Worm (Caenorhabditis elegans) whole organism, L4 larva: ENCODE measurements around the gene W06B4.2.

Source experiments
- F10B5.3 ChIP-seq: sonication (generic microtip); optimal IDR thresholded peaks from 2 replicates; lab custom pipeline; 2016; ENCODE audit warnings: mild to moderate bottlenecking, missing genetic modification characterization, missing compliant biosample characterization
- F44E2.7 ChIP-seq: fragments of 200-800 bp; sonication (Bioruptor generic); IDR thresholded peaks from 2 replicates; pipeline ENCODE4 v2.1.2; 2022; ENCODE audit warnings: missing genetic modification characterization, missing compliant biosample characterization
- R02D3.7 ChIP-seq: fragments of 150-350 bp; sonication (generic microtip); optimal IDR thresholded peaks from 3 replicates; lab custom pipeline; 2014; ENCODE audit warnings: missing biosample characterization, missing genetic modification characterization
- Y48G9A.11 ChIP-seq: fragments of 200-800 bp; sonication (Bioruptor generic); IDR thresholded peaks from 2 replicates; pipeline ENCODE4 v1.3.6; 2022; ENCODE audit warnings: missing genetic modification reagents, missing genetic modification characterization, missing compliant biosample characterization
- Y5F2A.4 ChIP-seq: fragments of 200-800 bp; sonication (Bioruptor generic); optimal IDR thresholded peaks from 2 replicates; lab custom pipeline; 2018; ENCODE audit warnings: mild to moderate bottlenecking, missing genetic modification characterization, missing compliant biosample characterization
- ZK546.5 ChIP-seq, 2 experiments: sonication (generic microtip); optimal IDR thresholded peaks; 2 replicates each; lab custom pipeline; 2017; ENCODE audit warnings: missing biosample characterization in 2 of 2, missing genetic modification characterization in 2 of 2
- aha-1 ChIP-seq: fragments of 150-350 bp; peaks from one replicate; lab custom pipeline; 2014; ENCODE audit warnings: missing biosample characterization, missing genetic modification characterization
- attf-4 ChIP-seq: sonication (generic microtip); optimal IDR thresholded peaks from 3 replicates; lab custom pipeline; 2017; ENCODE audit warnings: missing biosample characterization, missing genetic modification characterization
- ceh-20 ChIP-seq: fragments of 200-800 bp; sonication (Bioruptor generic); IDR thresholded peaks from 2 replicates; pipeline ENCODE4 v1.3.6; 2022; ENCODE audit warnings: missing genetic modification reagents, missing genetic modification characterization, missing compliant biosample characterization
- ceh-62 ChIP-seq: sonication (generic microtip); optimal IDR thresholded peaks from 2 replicates; lab custom pipeline; 2017; ENCODE audit warnings: missing biosample characterization, missing genetic modification characterization
- ceh-82 ChIP-seq: sonication (generic microtip); optimal IDR thresholded peaks from 2 replicates; lab custom pipeline; 2017; ENCODE audit warnings: missing biosample characterization, missing genetic modification characterization
- cey-2 ChIP-seq: sonication (generic microtip); optimal IDR thresholded peaks from 3 replicates; lab custom pipeline; 2017; ENCODE audit warnings: missing genetic modification characterization, mild to moderate bottlenecking, missing compliant biosample characterization, antibody characterized with exemption, borderline replicate concordance; ENCODE audit not compliant: insufficient read depth
- ctbp-1 ChIP-seq: fragments of 200-800 bp; sonication (Bioruptor generic); IDR thresholded peaks from 2 replicates; pipeline ENCODE4 v1.3.6; 2022; ENCODE audit warnings: missing genetic modification reagents, missing genetic modification characterization, missing compliant biosample characterization
- daf-16 ChIP-seq, 3 experiments: sonication (generic microtip); optimal IDR thresholded peaks; 2 replicates each; lab custom pipeline; 2016 to 2017; ENCODE audit warnings: missing genetic modification characterization in 3 of 3, missing genetic modification reagents in 3 of 3, mild to moderate bottlenecking in 2 of 3, missing compliant biosample characterization in 2 of 3, missing biosample characterization in 1 of 3, moderate library complexity in 1 of 3
- daf-8 ChIP-seq: fragments of 200-800 bp; sonication (Bioruptor generic); IDR thresholded peaks from 2 replicates; pipeline ENCODE4 v1.3.6; 2022; ENCODE audit warnings: missing genetic modification characterization, missing compliant biosample characterization
- dmd-8 ChIP-seq: fragments of 200-800 bp; sonication (Bioruptor generic); IDR thresholded peaks from 2 replicates; pipeline ENCODE4 v1.3.6; 2022; ENCODE audit warnings: missing genetic modification characterization, missing compliant biosample characterization
- dmd-9 ChIP-seq: fragments of 200-800 bp; sonication (Bioruptor generic); IDR thresholded peaks from 2 replicates; pipeline ENCODE4 v1.3.6; 2022; ENCODE audit warnings: missing genetic modification reagents, missing genetic modification characterization, missing compliant biosample characterization
- duxl-1 ChIP-seq: sonication (generic microtip); optimal IDR thresholded peaks from 2 replicates; lab custom pipeline; 2016; ENCODE audit warnings: mild to moderate bottlenecking, missing genetic modification characterization, moderate library complexity, missing compliant biosample characterization; ENCODE audit not compliant: poor library complexity
- dve-1 ChIP-seq: sonication (generic microtip); optimal IDR thresholded peaks from 2 replicates; lab custom pipeline; 2017; ENCODE audit warnings: antibody characterized with exemption, mild to moderate bottlenecking, missing genetic modification characterization, missing compliant biosample characterization; ENCODE audit not compliant: insufficient read depth
- egl-27 ChIP-seq: sonication (generic microtip); optimal IDR thresholded peaks from 3 replicates; lab custom pipeline; 2017; ENCODE audit warnings: missing biosample characterization, missing genetic modification reagents, missing genetic modification characterization
- hlh-11 ChIP-seq: fragments of 200-800 bp; sonication (Bioruptor generic); optimal IDR thresholded peaks from 2 replicates; lab custom pipeline; 2018; ENCODE audit warnings: mild to moderate bottlenecking, missing genetic modification characterization, missing compliant biosample characterization
- lin-1 ChIP-seq: fragments of 200-800 bp; sonication (Bioruptor generic); IDR thresholded peaks from 2 replicates; pipeline ENCODE4 v1.3.6; 2022; ENCODE audit warnings: missing genetic modification reagents, missing genetic modification characterization, missing compliant biosample characterization
- lin-38 ChIP-seq: fragments of 200-800 bp; sonication (Bioruptor generic); IDR thresholded peaks from 2 replicates; pipeline ENCODE4 v1.3.6; 2022; ENCODE audit warnings: missing genetic modification reagents, missing genetic modification characterization, missing compliant biosample characterization
- lin-39 ChIP-seq: fragments of 150-350 bp; optimal IDR thresholded peaks from 2 replicates; lab custom pipeline; 2014; ENCODE audit warnings: missing biosample characterization, missing genetic modification reagents, missing genetic modification characterization
- lsy-2 ChIP-seq, 2 experiments: fragments of 150-350 bp in 1 of 2; sonication (generic microtip) in 1 of 2; optimal IDR thresholded peaks; 2 replicates each; lab custom pipeline; 2014 to 2017; ENCODE audit warnings: missing biosample characterization in 2 of 2, missing genetic modification characterization in 2 of 2
- mdt-29 ChIP-seq: fragments of 200-800 bp; sonication (Bioruptor generic); IDR thresholded peaks from 2 replicates; pipeline ENCODE4 v1.3.6; 2022; ENCODE audit warnings: missing genetic modification reagents, missing genetic modification characterization, missing compliant biosample characterization
- mxl-2 ChIP-seq: fragments of 200-800 bp; sonication (Bioruptor generic); conservative IDR thresholded peaks from 2 replicates; pipeline ENCODE4 v1.3.6; 2022; ENCODE audit warnings: missing genetic modification reagents, missing genetic modification characterization, missing compliant biosample characterization
- mxl-3 ChIP-seq: fragments of 200-800 bp; sonication (Bioruptor generic); optimal IDR thresholded peaks from 2 replicates; lab custom pipeline; 2018; ENCODE audit warnings: mild to moderate bottlenecking, missing genetic modification characterization, missing compliant biosample characterization
- nhr-111 ChIP-seq: fragments of 200-800 bp; sonication (Bioruptor generic); optimal IDR thresholded peaks from 2 replicates; lab custom pipeline; 2018; ENCODE audit warnings: mild to moderate bottlenecking, missing genetic modification characterization, missing compliant biosample characterization
- nhr-25 ChIP-seq: sonication (generic microtip); optimal IDR thresholded peaks from 2 replicates; lab custom pipeline; 2017; ENCODE audit warnings: missing genetic modification characterization, mild to moderate bottlenecking, missing compliant biosample characterization, antibody characterized with exemption, moderate library complexity, borderline replicate concordance; ENCODE audit not compliant: insufficient read depth
- nhr-28 ChIP-seq: fragments of 150-350 bp; optimal IDR thresholded peaks from 2 replicates; lab custom pipeline; 2014; ENCODE audit warnings: missing biosample characterization, missing genetic modification characterization
- nhr-41 ChIP-seq: fragments of 200-800 bp; sonication (Bioruptor generic); IDR thresholded peaks from 2 replicates; pipeline ENCODE4 v1.3.6; 2022; ENCODE audit warnings: missing genetic modification reagents, missing genetic modification characterization, missing compliant biosample characterization
- nhr-48 ChIP-seq: sonication (generic microtip); optimal IDR thresholded peaks from 2 replicates; lab custom pipeline; 2016; ENCODE audit warnings: mild to moderate bottlenecking, missing genetic modification characterization, missing compliant biosample characterization
- nhr-6 ChIP-seq: fragments of 150-350 bp; optimal IDR thresholded peaks from 2 replicates; lab custom pipeline; 2014; ENCODE audit warnings: missing biosample characterization, missing genetic modification characterization
- nhr-77 ChIP-seq: fragments of 150-350 bp; optimal IDR thresholded peaks from 2 replicates; lab custom pipeline; 2014; ENCODE audit warnings: missing biosample characterization, missing genetic modification characterization
- pha-4 ChIP-seq, 2 experiments: fragments of 150-350 bp in 1 of 2; fragments of 200-800 bp in 1 of 2; sonication (Bioruptor generic) in 1 of 2; IDR thresholded peaks in 1 of 2; optimal IDR thresholded peaks in 1 of 2; 2 replicates each; pipeline versions ENCODE4 v1.3.6 to Lab custom; 2014 to 2022; ENCODE audit warnings: missing genetic modification characterization in 2 of 2, missing genetic modification reagents in 2 of 2, missing biosample characterization in 1 of 2, missing compliant biosample characterization in 1 of 2
- php-3 ChIP-seq: fragments of 200-800 bp; sonication (Bioruptor generic); IDR thresholded peaks from 2 replicates; pipeline ENCODE4 v1.3.6; 2022; ENCODE audit warnings: missing genetic modification reagents, missing genetic modification characterization, missing compliant biosample characterization
- set-16 ChIP-seq: fragments of 200-800 bp; sonication (Bioruptor generic); IDR thresholded peaks from 2 replicates; pipeline ENCODE4 v1.3.6; 2022; ENCODE audit warnings: missing genetic modification reagents, missing genetic modification characterization, missing compliant biosample characterization
- skn-1 ChIP-seq: fragments of 150-350 bp; optimal IDR thresholded peaks from 2 replicates; lab custom pipeline; 2014; ENCODE audit warnings: missing biosample characterization, missing genetic modification characterization
- spr-1 ChIP-seq: sonication (generic microtip); optimal IDR thresholded peaks from 2 replicates; lab custom pipeline; 2016; ENCODE audit warnings: mild to moderate bottlenecking, missing genetic modification characterization, missing compliant biosample characterization
- unc-39 ChIP-seq: sonication (generic microtip); optimal IDR thresholded peaks from 2 replicates; lab custom pipeline; 2017; ENCODE audit warnings: missing biosample characterization, missing genetic modification characterization
- unc-62 ChIP-seq, 3 experiments: fragments of 150-350 bp in 1 of 3; sonication (generic microtip); optimal IDR thresholded peaks in 2 of 3; peaks in 1 of 3; 1 replicate in 1 of 3; 2 replicates in 2 of 3; lab custom pipeline; 2014 to 2017; ENCODE audit warnings: missing biosample characterization in 3 of 3, missing genetic modification characterization in 3 of 3, missing genetic modification reagents in 3 of 3, missing genotype in 1 of 3
- zfp-3 ChIP-seq: fragments of 200-800 bp; sonication (Bioruptor generic); conservative IDR thresholded peaks from 2 replicates; pipeline ENCODE4 v1.3.6; 2022; ENCODE audit warnings: missing genetic modification reagents, missing genetic modification characterization, missing compliant biosample characterization
- zip-2 ChIP-seq: fragments of 150-350 bp; optimal IDR thresholded peaks from 2 replicates; lab custom pipeline; 2014; ENCODE audit warnings: missing biosample characterization, missing genetic modification characterization
- ztf-7 ChIP-seq: fragments of 150-350 bp; optimal IDR thresholded peaks from 2 replicates; lab custom pipeline; 2014; ENCODE audit warnings: missing biosample characterization, missing genetic modification characterization

The W06B4.2 gene

ce11 chrII:4516291-4516690 is 48.3 kb downstream of the W06B4.2 start:
- no peak for TF ChIP-seq egl-27
- TF ChIP-seq mdt-29: no peak
- TF ChIP-seq ceh-82 (tag; lab: Kevin White, UChicago): no peak
- TF ChIP-seq Y5F2A.4 (GFP tag; lab: Kevin White, UChicago): no peak
- no peak for TF ChIP-seq php-3 (GFP tag; lab: Robert Waterston, UW)
- TF ChIP-seq R02D3.7: no peak
- TF ChIP-seq ctbp-1 (GFP tag; lab: Robert Waterston, UW): no peak
- no peak for TF ChIP-seq nhr-25 (tag; lab: Kevin White, UChicago)
- no peak for TF ChIP-seq lin-38 (GFP tag; lab: Robert Waterston, UW)
- no peak for TF ChIP-seq skn-1 (tag; lab: Kevin White, UChicago)
- no peak for TF ChIP-seq dmd-9 (GFP tag; lab: Robert Waterston, UW)
- no peak for TF ChIP-seq dmd-8 (GFP tag; lab: Robert Waterston, UW)
- TF ChIP-seq attf-4 (tag; lab: Kevin White, UChicago): no peak
- no peak for TF ChIP-seq ceh-20 (GFP tag; lab: Robert Waterston, UW)
- no peak for TF ChIP-seq nhr-77 (tag; lab: Kevin White, UChicago)
- TF ChIP-seq nhr-28 (tag; lab: Kevin White, UChicago): no peak
- no peak for TF ChIP-seq pha-4 (GFP tag; IDR thresholded peaks at IDR 0.05; lab: Robert Waterston, UW)
- no peak for TF ChIP-seq pha-4 (tag; optimal IDR thresholded peaks at IDR 0.05; lab: Kevin White, UChicago)
- no peak for TF ChIP-seq nhr-111

DNA sequence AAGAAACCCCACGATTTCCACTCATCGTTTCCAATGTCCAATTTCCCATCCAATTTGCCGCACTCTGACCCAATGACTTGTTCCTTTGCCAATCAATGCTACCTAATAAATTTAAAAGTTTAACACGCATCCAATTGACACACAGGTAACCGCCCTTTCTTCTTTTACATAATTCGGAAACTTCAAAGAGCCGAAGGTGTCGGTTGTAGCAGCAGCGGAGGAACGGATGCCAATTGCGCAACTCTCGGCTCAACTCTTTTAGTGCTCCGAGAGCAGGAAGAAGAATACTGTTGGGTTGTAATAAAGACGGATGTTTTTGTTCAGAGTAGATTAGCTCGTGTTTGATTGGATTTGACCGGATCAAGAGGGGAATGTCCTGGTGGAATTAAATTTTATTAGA is 49.3 kb downstream of the W06B4.2 start:
- TF ChIP-seq unc-62 (GFP tag; optimal IDR thresholded peaks at IDR 0.05 in 1 of 2; lab: Kevin White, UChicago) (peak in 1 of 2 experiments; percentile 11), unc-62 (tag; optimal IDR thresholded peaks at IDR 0.05; lab: Kevin White, UChicago) (no peak), mxl-2 (GFP tag; lab: Robert Waterston, UW) (no peak), aha-1 (peak; percentile 14)

DNA sequence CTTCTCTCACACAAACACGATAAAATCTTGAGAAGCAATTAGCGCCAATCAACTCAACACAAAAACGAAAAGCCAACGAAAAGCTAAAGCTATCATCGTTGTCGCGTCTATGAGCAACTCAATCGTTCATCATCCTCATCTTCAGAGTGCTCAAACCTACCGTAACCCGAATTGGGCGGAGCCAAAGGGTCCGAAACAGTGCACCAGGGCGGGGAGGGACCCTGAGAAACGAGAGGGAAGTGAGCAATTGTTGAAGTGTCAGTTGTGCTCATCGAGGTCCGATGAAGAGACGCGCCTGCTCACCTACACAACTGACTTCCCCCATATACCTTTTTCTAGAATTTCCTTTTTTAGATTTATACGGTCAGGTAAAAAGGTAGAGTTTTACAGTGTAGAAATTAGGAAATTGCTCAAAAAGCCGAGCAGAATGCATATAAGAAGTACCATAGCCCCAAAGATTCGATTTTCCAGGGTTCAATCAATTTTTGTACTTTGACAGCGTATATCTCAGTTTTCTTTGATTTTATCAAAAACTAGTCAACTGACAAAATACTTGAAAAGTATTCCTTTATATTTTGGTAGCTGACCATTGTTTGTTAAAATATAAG is 50.4 kb downstream of the W06B4.2 start, which contains the start of gene hlh-1:
Gene hlh-1, plus strand, starts transcription at position 275 of the 608 bp plus-strand sequence.
- TF ChIP-seq nhr-41 (no peak), ceh-20 (GFP tag; lab: Robert Waterston, UW) (no peak), F44E2.7 (GFP tag; lab: Robert Waterston, UW) (no peak), aha-1 (peak; percentile 68), spr-1 (tag; lab: Kevin White, UChicago) (no peak), unc-62 (GFP tag; optimal IDR thresholded peaks at IDR 0.05 in 1 of 2; lab: Kevin White, UChicago) (peak in 1 of 2 experiments; percentile 84), unc-62 (tag; optimal IDR thresholded peaks at IDR 0.05; lab: Kevin White, UChicago) (no peak), nhr-48 (tag; lab: Kevin White, UChicago) (no peak), set-16 (GFP tag; lab: Robert Waterston, UW) (peak; percentile 25; the same call in 1 of the 2 replicates), ZK546.5 (tag; optimal IDR thresholded peaks at IDR 0.05; lab: Kevin White, UChicago) (no peak), F10B5.3 (no peak), ctbp-1 (GFP tag; lab: Robert Waterston, UW) (no peak), ztf-7 (tag; lab: Kevin White, UChicago) (no peak), ceh-62 (no peak), zfp-3 (GFP tag; lab: Robert Waterston, UW) (no peak), mxl-3 (GFP tag; lab: Kevin White, UChicago) (no peak), dve-1 (tag; lab: Kevin White, UChicago) (no peak), Y48G9A.11 (GFP tag; lab: Robert Waterston, UW) (no peak), duxl-1 (no peak), daf-16 (GFP tag; optimal IDR thresholded peaks at IDR 0.05; lab: Kevin White, UChicago) (peak in 1 of 2 experiments; percentile 57), daf-16 (tag; optimal IDR thresholded peaks at IDR 0.05; lab: Kevin White, UChicago) (no peak), hlh-11 (peak; percentile 47), lin-1 (GFP tag; lab: Robert Waterston, UW) (no peak), lin-39 (tag; lab: Kevin White, UChicago) (no peak), nhr-6 (no peak), lsy-2 (tag; optimal IDR thresholded peaks at IDR 0.05; lab: Kevin White, UChicago) (peak in 1 of 2 experiments; percentile 46), daf-8 (GFP tag; lab: Robert Waterston, UW) (no peak), unc-39 (no peak), attf-4 (tag; lab: Kevin White, UChicago) (no peak), cey-2 (no peak), php-3 (GFP tag; lab: Robert Waterston, UW) (no peak), dmd-8 (GFP tag; lab: Robert Waterston, UW) (no peak), zip-2 (tag; lab: Kevin White, UChicago) (no peak)
